Fruit fly (Drosophila melanogaster) whole organism, embryonic: ENCODE measurements around the gene CG3032.

Experiments used
- Antp ChIP-seq: fragments of 200-800 bp; sonication (Bioruptor generic); optimal IDR thresholded peaks from 3 replicates; lab custom pipeline; 2016; ENCODE audit warnings: missing biosample characterization, missing genetic modification characterization
- B-H2 ChIP-seq: fragments of 200-800 bp; sonication (Bioruptor generic); optimal IDR thresholded peaks from 2 replicates; lab custom pipeline; 2018; ENCODE audit warnings: missing biosample characterization, mild to moderate bottlenecking, missing genetic modification characterization
- CG10543 ChIP-seq: fragments of 200-800 bp; sonication (Bioruptor generic); optimal IDR thresholded peaks from 3 replicates; lab custom pipeline; 2017; ENCODE audit warnings: missing biosample characterization, mild to moderate bottlenecking, missing genetic modification characterization, moderate library complexity
- CG10959 ChIP-seq: fragments of 200-800 bp; sonication (Bioruptor generic); IDR thresholded peaks from 2 replicates; pipeline ENCODE4 v1.3.6; 2022; ENCODE audit warnings: missing biosample characterization, missing genetic modification characterization
- CG11456 ChIP-seq: fragments of 200-800 bp; sonication (Bioruptor generic); IDR thresholded peaks from 3 replicates; pipeline ENCODE4 v1.3.6; 2022; ENCODE audit warnings: missing biosample characterization, missing genetic modification characterization
- CG12236 ChIP-seq: fragments of 200-800 bp; sonication (Bioruptor generic); optimal IDR thresholded peaks from 2 replicates; lab custom pipeline; 2016; ENCODE audit warnings: missing biosample characterization, missing genetic modification characterization
- CG1233 ChIP-seq: fragments of 200-800 bp; sonication (Bioruptor generic); optimal IDR thresholded peaks from 4 replicates; lab custom pipeline; 2018; ENCODE audit warnings: missing biosample characterization, mild to moderate bottlenecking, missing genetic modification characterization
- CG12942 ChIP-seq: fragments of 200-800 bp; sonication (Bioruptor generic); optimal IDR thresholded peaks from 3 replicates; lab custom pipeline; 2016; ENCODE audit warnings: missing biosample characterization, missing genetic modification characterization
- CG1792 ChIP-seq: fragments of 200-800 bp; sonication (Bioruptor generic); optimal IDR thresholded peaks from 2 replicates; lab custom pipeline; 2016; ENCODE audit warnings: missing biosample characterization, missing genetic modification characterization
- CG2199 ChIP-seq: fragments of 200-800 bp; sonication (Bioruptor generic); IDR thresholded peaks from 3 replicates; pipeline ENCODE4 v1.3.6; 2022; ENCODE audit warnings: missing biosample characterization, missing genetic modification characterization
- CG33557 ChIP-seq: fragments of 200-800 bp; sonication (Bioruptor generic); optimal IDR thresholded peaks from 2 replicates; lab custom pipeline; 2019; ENCODE audit warnings: missing biosample characterization, mild to moderate bottlenecking, missing genetic modification characterization, moderate library complexity
- CG3407 ChIP-seq: fragments of 200-800 bp; sonication (Bioruptor generic); optimal IDR thresholded peaks from 2 replicates; lab custom pipeline; 2018; ENCODE audit warnings: missing biosample characterization, mild to moderate bottlenecking, missing genetic modification characterization
- CG34224 ChIP-seq: fragments of 200-800 bp; sonication (Bioruptor generic); IDR thresholded peaks from 3 replicates; pipeline ENCODE4 v1.3.6; 2022; ENCODE audit warnings: missing biosample characterization, missing genetic modification characterization; ENCODE audit not compliant: partially characterized antibody
- CG6689 ChIP-seq: fragments of 200-800 bp; sonication (Bioruptor generic); IDR thresholded peaks from 2 replicates; pipeline ENCODE4 v1.3.6; 2022; ENCODE audit warnings: missing biosample characterization, missing genetic modification characterization
- CG6791 ChIP-seq: fragments of 200-800 bp; sonication (Bioruptor generic); IDR thresholded peaks from 3 replicates; pipeline ENCODE4 v1.3.6; 2022; ENCODE audit warnings: missing biosample characterization, missing genetic modification characterization; ENCODE audit not compliant: partially characterized antibody
- CG7963 ChIP-seq: fragments of 200-800 bp; sonication (Bioruptor generic); IDR thresholded peaks from 3 replicates; pipeline ENCODE4 v1.3.6; 2022; ENCODE audit warnings: missing biosample characterization, missing genetic modification characterization; ENCODE audit not compliant: partially characterized antibody
- CG9876 ChIP-seq: fragments of 200-800 bp; sonication (Bioruptor generic); optimal IDR thresholded peaks from 2 replicates; lab custom pipeline; 2016; ENCODE audit warnings: missing biosample characterization, missing genetic modification characterization
- CkIIα-i1 ChIP-seq: fragments of 200-800 bp; sonication (Bioruptor generic); IDR thresholded peaks from 2 replicates; pipeline ENCODE4 v1.3.6; 2022; ENCODE audit warnings: missing biosample characterization, missing genetic modification characterization
- Dbx ChIP-seq: fragments of 200-800 bp; sonication (Bioruptor generic); IDR thresholded peaks from 3 replicates; pipeline ENCODE4 v1.3.6; 2022; ENCODE audit warnings: missing biosample characterization, missing genetic modification characterization
- Drgx ChIP-seq: fragments of 200-800 bp; sonication (Bioruptor generic); IDR thresholded peaks from 2 replicates; pipeline ENCODE4 v1.3.6; 2022; ENCODE audit warnings: missing biosample characterization, missing genetic modification characterization
- Elba2 ChIP-seq: fragments of 200-800 bp; sonication (Bioruptor generic); optimal IDR thresholded peaks from 3 replicates; lab custom pipeline; 2016; ENCODE audit warnings: missing biosample characterization, missing genetic modification characterization
- Fer2 ChIP-seq: fragments of 200-800 bp; sonication (Bioruptor generic); optimal IDR thresholded peaks from 2 replicates; lab custom pipeline; 2018; ENCODE audit warnings: missing biosample characterization, mild to moderate bottlenecking, missing genetic modification characterization, moderate library complexity
- Lpt ChIP-seq: fragments of >200 bp; optimal IDR thresholded peaks from 2 replicates; lab custom pipeline; 2018; ENCODE audit warnings: missing biosample characterization, missing genetic modification characterization
- MBD-R2 ChIP-seq: fragments of 200-800 bp; sonication (Bioruptor generic); IDR thresholded peaks from 2 replicates; pipeline ENCODE4 v1.3.6; 2022; ENCODE audit warnings: missing biosample characterization, missing genetic modification characterization
- Mes4 ChIP-seq: fragments of 200-800 bp; sonication (Bioruptor generic); optimal IDR thresholded peaks from 2 replicates; lab custom pipeline; 2016; ENCODE audit warnings: missing biosample characterization, missing genetic modification characterization
- Myb ChIP-seq: fragments of 200-800 bp; sonication (Bioruptor generic); optimal IDR thresholded peaks from 2 replicates; lab custom pipeline; 2016; ENCODE audit warnings: missing biosample characterization, missing genetic modification characterization
- Optix ChIP-seq: fragments of 200-800 bp; sonication (Bioruptor generic); IDR thresholded peaks from 3 replicates; pipeline ENCODE4 v1.3.6; 2022; ENCODE audit warnings: missing biosample characterization, missing genetic modification characterization
- Sox102F ChIP-seq: fragments of 200-800 bp; sonication (Bioruptor generic); optimal IDR thresholded peaks from 2 replicates; lab custom pipeline; 2018; ENCODE audit warnings: missing biosample characterization, mild to moderate bottlenecking, missing genetic modification characterization, moderate library complexity
- Ssrp ChIP-seq: fragments of 200-800 bp; sonication (Bioruptor generic); optimal IDR thresholded peaks from 2 replicates; lab custom pipeline; 2018; ENCODE audit warnings: missing biosample characterization, mild to moderate bottlenecking, missing genetic modification characterization, moderate library complexity
- TFAM ChIP-seq: fragments of 200-800 bp; sonication (Bioruptor generic); optimal IDR thresholded peaks from 2 replicates; lab custom pipeline; 2017; ENCODE audit warnings: missing biosample characterization, missing genetic modification characterization, inconsistent platforms
- amos ChIP-seq: fragments of 200-800 bp; sonication (Bioruptor generic); IDR thresholded peaks from 2 replicates; pipeline ENCODE4 v1.3.6; 2022; ENCODE audit warnings: missing biosample characterization, missing genetic modification characterization; ENCODE audit not compliant: partially characterized antibody
- cato ChIP-seq: fragments of 200-800 bp; sonication (Bioruptor generic); optimal IDR thresholded peaks from 2 replicates; lab custom pipeline; 2016; ENCODE audit warnings: missing biosample characterization, missing genetic modification characterization, borderline replicate concordance
- crp ChIP-seq, 2 experiments: fragments of 200-800 bp; sonication (Bioruptor generic); optimal IDR thresholded peaks; 2 replicates in 1 of 2; 3 replicates in 1 of 2; lab custom pipeline; 2017; ENCODE audit warnings: missing biosample characterization in 2 of 2, missing genetic modification characterization in 2 of 2, mild to moderate bottlenecking in 1 of 2, moderate library complexity in 1 of 2
- dati ChIP-seq: fragments of 200-800 bp; sonication (Bioruptor generic); IDR thresholded peaks from 2 replicates; pipeline ENCODE4 v1.3.6; 2022; ENCODE audit warnings: missing biosample characterization, missing genetic modification characterization
- dmrt99B ChIP-seq: fragments of 200-800 bp; sonication (Bioruptor generic); optimal IDR thresholded peaks from 2 replicates; lab custom pipeline; 2018; ENCODE audit warnings: missing biosample characterization, mild to moderate bottlenecking, missing genetic modification characterization, moderate library complexity
- gro ChIP-seq: fragments of 200-800 bp; sonication (Bioruptor generic); optimal IDR thresholded peaks from 2 replicates; lab custom pipeline; 2016; ENCODE audit warnings: missing biosample characterization, missing genetic modification characterization
- h ChIP-seq: fragments of >200 bp; optimal IDR thresholded peaks from 2 replicates; lab custom pipeline; 2017
- jumu ChIP-seq: fragments of 200-800 bp; sonication (Bioruptor generic); optimal IDR thresholded peaks from 3 replicates; lab custom pipeline; 2016; ENCODE audit warnings: missing biosample characterization, missing genetic modification characterization
- ken ChIP-seq: fragments of 200-800 bp; sonication (Bioruptor generic); IDR thresholded peaks from 3 replicates; pipeline ENCODE4 v1.3.6; 2022; ENCODE audit warnings: missing biosample characterization, missing genetic modification characterization
- mam ChIP-seq: fragments of 200-800 bp; sonication (Bioruptor generic); optimal IDR thresholded peaks from 3 replicates; lab custom pipeline; 2016; ENCODE audit warnings: missing biosample characterization, missing genetic modification characterization
- odd ChIP-seq: fragments of 200-800 bp; sonication (Bioruptor generic); optimal IDR thresholded peaks from 2 replicates; lab custom pipeline; 2017; ENCODE audit warnings: missing biosample characterization, mild to moderate bottlenecking, missing genetic modification characterization
- psq ChIP-seq: fragments of 200-800 bp; sonication (Bioruptor generic); optimal IDR thresholded peaks from 2 replicates; lab custom pipeline; 2017; ENCODE audit warnings: missing biosample characterization, missing genetic modification characterization
- sc ChIP-seq, 3 experiments: fragments of >200 bp in 2 of 3; fragments of 200-800 bp in 1 of 3; sonication (Bioruptor generic) in 1 of 3; optimal IDR thresholded peaks; 2 replicates in 2 of 3; 3 replicates in 1 of 3; lab custom pipeline; 2017; ENCODE audit warnings: mild to moderate bottlenecking in 1 of 3, missing biosample characterization in 1 of 3, missing genetic modification characterization in 1 of 3, missing genetic modification reagents in 1 of 3
- ssp ChIP-seq: fragments of 200-800 bp; sonication (Bioruptor generic); IDR thresholded peaks from 2 replicates; pipeline ENCODE4 v1.3.6; 2022; ENCODE audit warnings: missing biosample characterization, missing genetic modification characterization
- sug ChIP-seq: fragments of 200-800 bp; optimal IDR thresholded peaks from 2 replicates; lab custom pipeline; 2019; ENCODE audit warnings: missing biosample characterization, mild to moderate bottlenecking, missing genetic modification characterization, moderate library complexity
- tin ChIP-seq: fragments of 200-800 bp; sonication (Bioruptor generic); optimal IDR thresholded peaks from 3 replicates; lab custom pipeline; 2016; ENCODE audit warnings: missing biosample characterization, missing genetic modification characterization
- ttk ChIP-seq: fragments of 200-800 bp; sonication (Bioruptor generic); IDR thresholded peaks from 2 replicates; pipeline ENCODE4 v2.1.2; 2022; ENCODE audit warnings: missing biosample characterization, missing genetic modification characterization
- wek ChIP-seq: fragments of 200-800 bp; sonication (Bioruptor generic); optimal IDR thresholded peaks from 3 replicates; lab custom pipeline; 2018; ENCODE audit warnings: missing biosample characterization, mild to moderate bottlenecking, missing genetic modification characterization, moderate library complexity
- zfh1 ChIP-seq: fragments of 200-800 bp; sonication (Bioruptor generic); IDR thresholded peaks from 3 replicates; pipeline ENCODE4 v1.3.6; 2022; ENCODE audit warnings: missing biosample characterization, missing genetic modification characterization

The CG3032 gene

DNA sequence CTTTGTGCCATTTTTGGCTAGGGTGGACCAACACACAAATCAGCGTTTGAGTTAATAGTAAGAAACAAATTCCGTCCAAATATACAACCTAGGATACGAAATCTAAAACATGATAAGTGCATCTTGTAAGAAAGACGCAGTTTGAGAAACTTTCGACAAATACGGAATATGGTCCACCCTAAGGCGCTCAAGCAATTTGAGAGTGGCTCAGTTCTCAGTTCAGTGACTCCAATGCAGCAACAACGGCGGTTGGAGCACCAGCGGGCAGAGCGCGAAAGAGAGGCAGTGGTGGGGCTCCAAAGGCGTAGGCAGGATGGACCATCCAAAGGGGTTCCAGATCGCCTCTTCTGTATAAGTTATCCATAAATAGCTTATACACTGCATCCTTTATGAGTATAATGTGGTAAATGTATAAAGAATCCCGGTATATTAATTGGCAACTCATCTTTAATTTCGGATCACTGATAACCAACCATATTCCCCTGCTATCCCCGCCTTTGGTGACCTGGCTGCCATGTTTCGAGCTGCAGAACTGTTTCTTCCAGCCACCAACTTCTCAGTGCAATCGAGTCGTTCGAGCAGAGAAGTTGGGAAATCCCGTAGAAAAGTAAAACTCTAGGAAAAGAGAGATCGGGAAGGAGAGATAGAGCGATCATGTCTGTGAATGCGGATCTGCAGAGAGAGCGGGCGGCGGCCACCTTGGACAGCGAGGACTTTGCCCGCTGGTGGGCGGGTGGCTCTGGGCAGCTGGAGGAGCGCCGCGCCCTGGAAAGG lies 44.1 kb downstream of the CG3032 start, which contains the start of gene CG4586 (continued):
- TF ChIP-seq gro (GFP tag; lab: Kevin White, UChicago) (peak; percentile 98), ssp (GFP tag; lab: Robert Waterston, UW) (peak; percentile 67), odd (GFP tag; lab: Kevin White, UChicago) (peak; percentile 96), mam (GFP tag; lab: Kevin White, UChicago) (peak; percentile 92), MBD-R2 (GFP tag; lab: Robert Waterston, UW) (peak; percentile 90), Optix (GFP tag; lab: Robert Waterston, UW) (peak; percentile 93), h (lab: Kevin White, UChicago) (no peak), jumu (GFP tag; lab: Kevin White, UChicago) (peak; percentile 84), Lpt (GFP tag; lab: Kevin White, UChicago) (no peak), crp (GFP tag; optimal IDR thresholded peaks at IDR 0.05; lab: Kevin White, UChicago) (peak in 1 of 2 experiments; percentile 38), CG12236 (peak; percentile 92), ttk (GFP tag; lab: Robert Waterston, UW) (peak; percentile 90), CG10959 (GFP tag; lab: Robert Waterston, UW) (peak; percentile 75), dati (GFP tag; lab: Robert Waterston, UW) (peak; percentile 81; the same call in 1 of the 2 replicates), Dbx (peak; percentile 93), tin (GFP tag; lab: Kevin White, UChicago) (peak; percentile 91), CG6689 (GFP tag; lab: Robert Waterston, UW) (peak; percentile 91), psq (GFP tag; lab: Kevin White, UChicago) (peak; percentile 54), CG3407 (peak; percentile 87), Sox102F (GFP tag; lab: Kevin White, UChicago) (peak; percentile 94), B-H2 (peak; percentile 93), CG6791 (no peak), Myb (peak; percentile 84), Elba2 (GFP tag; lab: Kevin White, UChicago) (peak; percentile 56), Antp (GFP tag; lab: Kevin White, UChicago) (peak; percentile 94), cato (peak; percentile 77), amos (GFP tag; lab: Robert Waterston, UW) (no peak), Mes4 (GFP tag; lab: Kevin White, UChicago) (peak; percentile 92), CG33557 (GFP tag; lab: Kevin White, UChicago) (peak; percentile 55), CG12942 (peak; percentile 92), CG10543 (GFP tag; lab: Kevin White, UChicago) (peak; percentile 83), ken (GFP tag; lab: Robert Waterston, UW) (peak; percentile 91), CG34224 (GFP tag; lab: Robert Waterston, UW) (no peak), CG11456 (GFP tag; lab: Robert Waterston, UW) (peak; percentile 94), Ssrp (tag; lab: Kevin White, UChicago) (peak; percentile 69), Fer2 (tag; lab: Kevin White, UChicago) (peak; percentile 84), zfh1 (peak; percentile 91), CG7963 (GFP tag; lab: Robert Waterston, UW) (no peak), sug (tag; lab: Kevin White, UChicago) (peak; percentile 84), sc (optimal IDR thresholded peaks at IDR 0.05; lab: Kevin White, UChicago) (no peak), sc (GFP tag; optimal IDR thresholded peaks at IDR 0.05; lab: Kevin White, UChicago) (peak; percentile 81), CG9876 (GFP tag; lab: Kevin White, UChicago) (peak; percentile 89), CG2199 (GFP tag; lab: Robert Waterston, UW) (peak; percentile 84; the same call in 2 of the 3 replicates), dmrt99B (tag; lab: Kevin White, UChicago) (peak; percentile 95), CG1792 (peak; percentile 92), TFAM (GFP tag; lab: Kevin White, UChicago) (peak; percentile 76), CG1233 (peak; percentile 94), wek (GFP tag; lab: Kevin White, UChicago) (peak; percentile 94), CkIIα-i1 (GFP tag; lab: Robert Waterston, UW) (peak; percentile 64; the same call in 1 of the 2 replicates), Drgx (GFP tag; lab: Robert Waterston, UW) (peak; percentile 99)
